Worm (Caenorhabditis elegans) whole organism, late embryonic: ENCODE measurements around the gene srg-51.

Experiments
- F13H6.1 ChIP-seq: sonication (generic microtip); optimal IDR thresholded peaks from 2 replicates; lab custom pipeline; 2016; ENCODE audit warnings: missing genetic modification characterization, missing compliant biosample characterization
- ceh-6 ChIP-seq: fragments of 200-800 bp; sonication (Bioruptor generic); optimal IDR thresholded peaks from 2 replicates; lab custom pipeline; 2018; ENCODE audit warnings: mild to moderate bottlenecking, missing genetic modification characterization, missing compliant biosample characterization
- elt-4 ChIP-seq: sonication (generic microtip); optimal IDR thresholded peaks from 2 replicates; lab custom pipeline; 2016; ENCODE audit warnings: missing genetic modification characterization, missing compliant biosample characterization
- ets-4 ChIP-seq: sonication (generic microtip); optimal IDR thresholded peaks from 2 replicates; lab custom pipeline; 2016; ENCODE audit warnings: missing genetic modification characterization, missing compliant biosample characterization
- fkh-10 ChIP-seq: fragments of 150-350 bp; optimal IDR thresholded peaks from 2 replicates; lab custom pipeline; 2014; ENCODE audit warnings: missing biosample characterization, missing genetic modification reagents, missing genetic modification characterization
- hlh-30 ChIP-seq: sonication (generic microtip); optimal IDR thresholded peaks from 2 replicates; lab custom pipeline; 2017; ENCODE audit warnings: antibody characterized with exemption, missing genetic modification characterization, missing compliant biosample characterization; ENCODE audit not compliant: insufficient read depth
- hlh-8 ChIP-seq: sonication (generic microtip); optimal IDR thresholded peaks from 2 replicates; lab custom pipeline; 2016; ENCODE audit warnings: missing genotype, missing genetic modification characterization, missing compliant biosample characterization
- lin-11 ChIP-seq: fragments of 200-800 bp; sonication (Bioruptor generic); optimal IDR thresholded peaks from 2 replicates; lab custom pipeline; 2018; ENCODE audit warnings: mild to moderate bottlenecking, missing genetic modification characterization, missing compliant biosample characterization
- madf-2 ChIP-seq: sonication (generic microtip); optimal IDR thresholded peaks from 2 replicates; lab custom pipeline; 2017; ENCODE audit warnings: missing genetic modification characterization, missing compliant biosample characterization
- nhr-11 ChIP-seq: fragments of 150-350 bp; optimal IDR thresholded peaks from 2 replicates; lab custom pipeline; 2014; ENCODE audit warnings: missing biosample characterization, missing genetic modification characterization
- sox-4 ChIP-seq: sonication (generic microtip); optimal IDR thresholded peaks from 2 replicates; lab custom pipeline; 2017; ENCODE audit warnings: mild to moderate bottlenecking, missing genetic modification characterization, inconsistent platforms, missing compliant biosample characterization

ce11 chrIV:15168442-15168841, 27.7 kb upstream of the srg-51 start:
- TF ChIP-seq madf-2 (tag; lab: Kevin White, UChicago) (no peak), hlh-30 (no peak), sox-4 (no peak), elt-4 (tag; lab: Kevin White, UChicago) (no peak), hlh-8 (tag; lab: Kevin White, UChicago) (no peak), nhr-11 (no peak), ceh-6 (no peak), ets-4 (tag; lab: Kevin White, UChicago) (no peak), fkh-10 (no peak), lin-11 (no peak), F13H6.1 (tag; lab: Kevin White, UChicago) (no peak)
